Worm (Caenorhabditis elegans) whole organism, late embryonic: Measurements from ENCODE around the gene T26A5.2.

ENCODE experiments used
- F13H6.1 ChIP-seq: sonication (generic microtip); optimal IDR thresholded peaks from 2 replicates; lab custom pipeline; 2016; ENCODE audit warnings: missing genetic modification characterization, missing compliant biosample characterization
- K02D7.2 ChIP-seq: sonication (generic microtip); optimal IDR thresholded peaks from 2 replicates; lab custom pipeline; 2017; ENCODE audit warnings: mild to moderate bottlenecking, missing genetic modification characterization, missing compliant biosample characterization
- T23F11.4 ChIP-seq: fragments of 200-800 bp; sonication (Bioruptor generic); optimal IDR thresholded peaks from 2 replicates; lab custom pipeline; 2018; ENCODE audit warnings: mild to moderate bottlenecking, missing genetic modification characterization, missing compliant biosample characterization
- Y22D7AL.16 ChIP-seq: sonication (generic microtip); optimal IDR thresholded peaks from 2 replicates; lab custom pipeline; 2016; ENCODE audit warnings: missing genetic modification characterization, missing compliant biosample characterization
- ama-1 ChIP-seq: fragments of 150-350 bp; optimal IDR thresholded peaks from 2 replicates; lab custom pipeline; 2014
- ceh-14 ChIP-seq: sonication (generic microtip); optimal IDR thresholded peaks from 2 replicates; lab custom pipeline; 2016; ENCODE audit warnings: missing genotype, missing genetic modification characterization, missing compliant biosample characterization
- ceh-18 ChIP-seq: sonication (generic microtip); optimal IDR thresholded peaks from 2 replicates; lab custom pipeline; 2016; ENCODE audit warnings: missing genetic modification characterization, missing compliant biosample characterization
- ceh-19 ChIP-seq: fragments of 200-800 bp; sonication (Bioruptor generic); optimal IDR thresholded peaks from 2 replicates; lab custom pipeline; 2018; ENCODE audit warnings: mild to moderate bottlenecking, missing genetic modification characterization, missing compliant biosample characterization
- ceh-31 ChIP-seq: sonication (generic microtip); optimal IDR thresholded peaks from 2 replicates; lab custom pipeline; 2016; ENCODE audit warnings: missing genetic modification characterization, missing compliant biosample characterization
- ceh-34 ChIP-seq: sonication (generic microtip); optimal IDR thresholded peaks from 2 replicates; lab custom pipeline; 2016; ENCODE audit warnings: mild to moderate bottlenecking, missing genetic modification characterization, missing compliant biosample characterization
- elt-2 ChIP-seq: sonication (generic microtip); optimal IDR thresholded peaks from 2 replicates; lab custom pipeline; 2016; ENCODE audit warnings: missing genetic modification reagents, missing genetic modification characterization, missing compliant biosample characterization
- elt-4 ChIP-seq: sonication (generic microtip); optimal IDR thresholded peaks from 2 replicates; lab custom pipeline; 2016; ENCODE audit warnings: missing genetic modification characterization, missing compliant biosample characterization
- ets-4 ChIP-seq: sonication (generic microtip); optimal IDR thresholded peaks from 2 replicates; lab custom pipeline; 2016; ENCODE audit warnings: missing genetic modification characterization, missing compliant biosample characterization
- eyg-1 ChIP-seq: sonication (generic microtip); optimal IDR thresholded peaks from 2 replicates; lab custom pipeline; 2016; ENCODE audit warnings: missing genotype, missing genetic modification characterization, missing compliant biosample characterization
- fax-1 ChIP-seq: sonication (generic microtip); optimal IDR thresholded peaks from 2 replicates; lab custom pipeline; 2016; ENCODE audit warnings: missing genotype, missing genetic modification characterization, missing compliant biosample characterization
- fkh-6 ChIP-seq: sonication (generic microtip); optimal IDR thresholded peaks from 2 replicates; lab custom pipeline; 2016; ENCODE audit warnings: missing genetic modification characterization, missing compliant biosample characterization
- hlh-30 ChIP-seq: sonication (generic microtip); optimal IDR thresholded peaks from 2 replicates; lab custom pipeline; 2017; ENCODE audit warnings: antibody characterized with exemption, missing genetic modification characterization, missing compliant biosample characterization; ENCODE audit not compliant: insufficient read depth
- hlh-6 ChIP-seq: sonication (generic microtip); optimal IDR thresholded peaks from 2 replicates; lab custom pipeline; 2016; ENCODE audit warnings: missing genotype, missing genetic modification characterization, missing compliant biosample characterization
- hlh-8 ChIP-seq: sonication (generic microtip); optimal IDR thresholded peaks from 2 replicates; lab custom pipeline; 2016; ENCODE audit warnings: missing genotype, missing genetic modification characterization, missing compliant biosample characterization
- madf-2 ChIP-seq: sonication (generic microtip); optimal IDR thresholded peaks from 2 replicates; lab custom pipeline; 2017; ENCODE audit warnings: missing genetic modification characterization, missing compliant biosample characterization
- nfya-1 ChIP-seq: sonication (generic microtip); optimal IDR thresholded peaks from 2 replicates; lab custom pipeline; 2017; ENCODE audit warnings: missing genetic modification characterization, mild to moderate bottlenecking, missing compliant biosample characterization, antibody characterized with exemption, moderate library complexity
- nhr-11 ChIP-seq: fragments of 150-350 bp; optimal IDR thresholded peaks from 2 replicates; lab custom pipeline; 2014; ENCODE audit warnings: missing biosample characterization, missing genetic modification characterization
- nhr-232 ChIP-seq: sonication (generic microtip); optimal IDR thresholded peaks from 2 replicates; lab custom pipeline; 2016; ENCODE audit warnings: missing genetic modification characterization, missing compliant biosample characterization
- npax-4 ChIP-seq: sonication (generic microtip); optimal IDR thresholded peaks from 2 replicates; lab custom pipeline; 2016; ENCODE audit warnings: missing genetic modification characterization, missing compliant biosample characterization
- odd-2 ChIP-seq: sonication (generic microtip); optimal IDR thresholded peaks from 2 replicates; lab custom pipeline; 2017; ENCODE audit warnings: antibody characterized with exemption, mild to moderate bottlenecking, missing genetic modification characterization, missing compliant biosample characterization
- pqm-1 ChIP-seq: sonication (generic microtip); optimal IDR thresholded peaks from 2 replicates; lab custom pipeline; 2016; ENCODE audit warnings: missing genetic modification characterization, missing compliant biosample characterization
- pros-1 ChIP-seq: fragments of 150-350 bp; optimal IDR thresholded peaks from 2 replicates; lab custom pipeline; 2014; ENCODE audit warnings: missing biosample characterization, missing genetic modification reagents, missing genetic modification characterization
- ref-2 ChIP-seq: sonication (generic microtip); optimal IDR thresholded peaks from 2 replicates; lab custom pipeline; 2016; ENCODE audit warnings: missing genetic modification characterization, missing compliant biosample characterization
- rnt-1 ChIP-seq: sonication (generic microtip); optimal IDR thresholded peaks from 2 replicates; lab custom pipeline; 2016; ENCODE audit warnings: missing genetic modification characterization, missing compliant biosample characterization
- sdc-2 ChIP-seq: sonication (generic microtip); optimal IDR thresholded peaks from 2 replicates; lab custom pipeline; 2016; ENCODE audit warnings: missing genotype, missing genetic modification characterization, missing compliant biosample characterization
- tbx-2 ChIP-seq: sonication (generic microtip); optimal IDR thresholded peaks from 2 replicates; lab custom pipeline; 2016; ENCODE audit warnings: missing genetic modification characterization, missing compliant biosample characterization
- tbx-7 ChIP-seq: sonication (generic microtip); optimal IDR thresholded peaks from 2 replicates; lab custom pipeline; 2016; ENCODE audit warnings: missing genotype, missing genetic modification characterization, missing compliant biosample characterization
- unc-3 ChIP-seq, 2 experiments: fragments of 200-800 bp in 1 of 2; sonication (Bioruptor generic) in 1 of 2; sonication (generic microtip) in 1 of 2; conservative IDR thresholded peaks in 1 of 2; optimal IDR thresholded peaks in 1 of 2; 2 replicates each; pipeline versions ENCODE4 v1.3.6 to Lab custom; 2016 to 2022; ENCODE audit warnings: missing compliant biosample characterization in 2 of 2, missing genetic modification characterization in 2 of 2, missing genetic modification reagents in 1 of 2
- unc-42 ChIP-seq: sonication (generic microtip); optimal IDR thresholded peaks from 2 replicates; lab custom pipeline; 2016; ENCODE audit warnings: missing genotype, missing genetic modification characterization, missing compliant biosample characterization
- unc-55 ChIP-seq: sonication (generic microtip); optimal IDR thresholded peaks from 2 replicates; lab custom pipeline; 2017; ENCODE audit warnings: missing biosample characterization, missing genetic modification reagents, missing genetic modification characterization
- unc-86 ChIP-seq: sonication (generic microtip); optimal IDR thresholded peaks from 2 replicates; lab custom pipeline; 2016; ENCODE audit warnings: missing genetic modification characterization, missing compliant biosample characterization
- zip-5 ChIP-seq: sonication (generic microtip); optimal IDR thresholded peaks from 2 replicates; lab custom pipeline; 2016; ENCODE audit warnings: missing genetic modification characterization, missing compliant biosample characterization
- ztf-16 ChIP-seq: sonication (generic microtip); optimal IDR thresholded peaks from 2 replicates; lab custom pipeline; 2017; ENCODE audit warnings: missing genetic modification characterization, missing compliant biosample characterization

Gene T26A5.2

ce11 chrIII:6420201-6420600 lies 46.9 kb upstream of the T26A5.2 start:
- TF ChIP-seq fkh-6: no peak
- TF ChIP-seq pqm-1 (tag; lab: Kevin White, UChicago): no peak
- no peak for TF ChIP-seq elt-2 (tag; lab: Kevin White, UChicago)

ce11 chrIII:6420995-6421404 lies 46.1 kb upstream of the T26A5.2 start:
- TF ChIP-seq tbx-2: peak; percentile 57
- TF ChIP-seq ref-2 (tag; lab: Kevin White, UChicago): peak; percentile 17
- peak; percentile 65 for TF ChIP-seq ceh-31
- TF ChIP-seq odd-2: no peak
- no peak for TF ChIP-seq fax-1 (tag; lab: Kevin White, UChicago)
- TF ChIP-seq hlh-30 (tag; lab: Kevin White, UChicago): peak; percentile 96
- no peak for TF ChIP-seq tbx-7 (tag; lab: Kevin White, UChicago)
- TF ChIP-seq hlh-6 (tag; lab: Kevin White, UChicago): no peak
- no peak for TF ChIP-seq ama-1 (lab: Kevin White, UChicago)
- TF ChIP-seq pros-1 (tag; lab: Kevin White, UChicago): peak; percentile 54
- TF ChIP-seq K02D7.2 (tag; lab: Kevin White, UChicago): no peak
- no peak for TF ChIP-seq elt-4 (tag; lab: Kevin White, UChicago)
- TF ChIP-seq ceh-18 (tag; lab: Kevin White, UChicago): peak; percentile 46
- peak; percentile 62 for TF ChIP-seq nfya-1 (tag; lab: Kevin White, UChicago)
- TF ChIP-seq nhr-11 (tag; lab: Kevin White, UChicago): no peak
- peak; percentile 88 for TF ChIP-seq unc-55 (GFP tag; lab: Kevin White, UChicago)
- no peak for TF ChIP-seq unc-86 (tag; lab: Kevin White, UChicago)
- no peak for TF ChIP-seq F13H6.1 (tag; lab: Kevin White, UChicago)
- TF ChIP-seq madf-2 (tag; lab: Kevin White, UChicago): no peak
- peak; percentile 27 for TF ChIP-seq ceh-34
- peak; percentile 9 for TF ChIP-seq ceh-14 (tag; lab: Kevin White, UChicago)
- TF ChIP-seq rnt-1 (tag; lab: Kevin White, UChicago): peak; percentile 53
- peak; percentile 39 for TF ChIP-seq elt-2 (tag; lab: Kevin White, UChicago)
- peak; percentile 47 for TF ChIP-seq ets-4 (tag; lab: Kevin White, UChicago)
- no peak for TF ChIP-seq ztf-16
- TF ChIP-seq sdc-2 (tag; lab: Kevin White, UChicago): no peak

ce11 chrIII:6421473-6421872 lies 45.6 kb upstream of the T26A5.2 start:
- no peak for TF ChIP-seq pqm-1 (tag; lab: Kevin White, UChicago)

ce11 chrIII:6421973-6422511 lies 45.1 kb upstream of the T26A5.2 start:
- no peak for TF ChIP-seq odd-2
- peak; percentile 49 for TF ChIP-seq elt-2 (tag; lab: Kevin White, UChicago)
- TF ChIP-seq, all 69 proteins: peak for 1

ce11 chrIII:6422721-6423120 lies 44.4 kb upstream of the T26A5.2 start:
- TF ChIP-seq Y22D7AL.16 (no peak), hlh-8 (tag; lab: Kevin White, UChicago) (no peak), ceh-34 (no peak), unc-3 (GFP tag; conservative IDR thresholded peaks at IDR 0.05; lab: Robert Waterston, UW) (no peak), unc-3 (tag; optimal IDR thresholded peaks at IDR 0.05; lab: Kevin White, UChicago) (no peak), rnt-1 (tag; lab: Kevin White, UChicago) (no peak), pqm-1 (tag; lab: Kevin White, UChicago) (no peak), T23F11.4 (GFP tag; lab: Kevin White, UChicago) (no peak), zip-5 (tag; lab: Kevin White, UChicago) (no peak), eyg-1 (tag; lab: Kevin White, UChicago) (no peak), npax-4 (tag; lab: Kevin White, UChicago) (no peak), nfya-1 (tag; lab: Kevin White, UChicago) (no peak), K02D7.2 (tag; lab: Kevin White, UChicago) (no peak), ceh-19 (GFP tag; lab: Kevin White, UChicago) (no peak), unc-42 (tag; lab: Kevin White, UChicago) (no peak), elt-2 (tag; lab: Kevin White, UChicago) (no peak), elt-4 (tag; lab: Kevin White, UChicago) (no peak), madf-2 (tag; lab: Kevin White, UChicago) (no peak), nhr-232 (tag; lab: Kevin White, UChicago) (no peak), hlh-30 (tag; lab: Kevin White, UChicago) (no peak)
